Fruit fly (Drosophila melanogaster) whole organism, embryonic: Measurements from ENCODE around the gene morgue.
A peak's percentile ranks its signal among the peaks of the same experiment; 100 is the strongest.

Source experiments
- CG10147 ChIP-seq: fragments of 200-800 bp; sonication (Bioruptor generic); optimal IDR thresholded peaks from 2 replicates; lab custom pipeline; 2019; ENCODE audit warnings: missing biosample characterization, mild to moderate bottlenecking, missing genetic modification characterization, moderate library complexity
- CG10959 ChIP-seq: fragments of 200-800 bp; sonication (Bioruptor generic); IDR thresholded peaks from 2 replicates; pipeline ENCODE4 v1.3.6; 2022; ENCODE audit warnings: missing biosample characterization, missing genetic modification characterization
- CG10979 ChIP-seq: fragments of 200-800 bp; sonication (Bioruptor generic); optimal IDR thresholded peaks from 2 replicates; lab custom pipeline; 2018; ENCODE audit warnings: missing biosample characterization, mild to moderate bottlenecking, missing genetic modification characterization, moderate library complexity
- CG12104 ChIP-seq: fragments of 200-800 bp; sonication (Bioruptor generic); optimal IDR thresholded peaks from 3 replicates; lab custom pipeline; 2016; ENCODE audit warnings: missing biosample characterization, missing genetic modification characterization
- CG12391 ChIP-seq: fragments of 200-800 bp; sonication (Bioruptor generic); optimal IDR thresholded peaks from 3 replicates; lab custom pipeline; 2018; ENCODE audit warnings: missing biosample characterization, mild to moderate bottlenecking, missing genetic modification characterization, moderate library complexity
- CG14710 ChIP-seq: fragments of 200-800 bp; sonication (Bioruptor generic); optimal IDR thresholded peaks from 3 replicates; lab custom pipeline; 2019; ENCODE audit warnings: missing biosample characterization, mild to moderate bottlenecking, missing genetic modification characterization, moderate library complexity
- CG16815 ChIP-seq: fragments of 200-800 bp; sonication (Bioruptor generic); optimal IDR thresholded peaks from 3 replicates; lab custom pipeline; 2017; ENCODE audit warnings: missing biosample characterization, mild to moderate bottlenecking, missing genetic modification characterization
- CG17829 ChIP-seq: fragments of 200-800 bp; optimal IDR thresholded peaks from 2 replicates; lab custom pipeline; 2019; ENCODE audit warnings: missing biosample characterization, mild to moderate bottlenecking, missing genetic modification characterization, moderate library complexity
- CG2875 ChIP-seq: fragments of 200-800 bp; sonication (Bioruptor generic); optimal IDR thresholded peaks from 2 replicates; lab custom pipeline; 2017; ENCODE audit warnings: missing biosample characterization, mild to moderate bottlenecking, missing genetic modification characterization, missing genetic modification reagents
- CG2889 ChIP-seq: fragments of 200-800 bp; sonication (Bioruptor generic); IDR thresholded peaks from 3 replicates; pipeline ENCODE4 v1.3.6; 2022; ENCODE audit warnings: missing biosample characterization, missing genetic modification characterization
- CG3065 ChIP-seq: fragments of 200-800 bp; sonication (Bioruptor generic); optimal IDR thresholded peaks from 2 replicates; lab custom pipeline; 2016; ENCODE audit warnings: missing biosample characterization, missing genetic modification characterization
- CG34376 ChIP-seq: fragments of 200-800 bp; sonication (Bioruptor generic); optimal IDR thresholded peaks from 2 replicates; lab custom pipeline; 2018; ENCODE audit warnings: missing biosample characterization, mild to moderate bottlenecking, missing genetic modification characterization
- CG43689 ChIP-seq: fragments of 200-800 bp; sonication (Bioruptor generic); IDR thresholded peaks from 2 replicates; pipeline ENCODE4 v1.3.6; 2022; ENCODE audit warnings: missing biosample characterization, missing genetic modification characterization
- CG6254 ChIP-seq: fragments of 200-800 bp; sonication (Bioruptor generic); optimal IDR thresholded peaks from 3 replicates; lab custom pipeline; 2017; ENCODE audit warnings: mild to moderate bottlenecking, missing biosample characterization, missing genetic modification reagents, missing genetic modification characterization
- CG7372 ChIP-seq: fragments of 200-800 bp; sonication (Bioruptor generic); IDR thresholded peaks from 2 replicates; pipeline ENCODE4 v1.3.6; 2022; ENCODE audit warnings: missing biosample characterization, missing genetic modification characterization
- CG7556 ChIP-seq: fragments of 200-800 bp; sonication (Bioruptor generic); optimal IDR thresholded peaks from 2 replicates; lab custom pipeline; 2017; ENCODE audit warnings: missing biosample characterization, mild to moderate bottlenecking, missing genetic modification characterization
- Dek ChIP-seq: fragments of 200-800 bp; sonication (Bioruptor generic); optimal IDR thresholded peaks from 3 replicates; lab custom pipeline; 2019; ENCODE audit warnings: missing biosample characterization, mild to moderate bottlenecking, missing genetic modification characterization, moderate library complexity
- Doc3 ChIP-seq: fragments of 200-800 bp; sonication (Bioruptor generic); IDR thresholded peaks from 3 replicates; pipeline ENCODE4 v1.3.6; 2022; ENCODE audit warnings: missing biosample characterization, missing genetic modification characterization; ENCODE audit not compliant: partially characterized antibody
- H2.0 ChIP-seq: fragments of 200-800 bp; sonication (Bioruptor generic); IDR thresholded peaks from 2 replicates; pipeline ENCODE4 v1.3.6; 2022; ENCODE audit warnings: missing biosample characterization, missing genetic modification characterization
- Hr51 ChIP-seq, 2 experiments: fragments of 200-800 bp; sonication (Bioruptor generic); optimal IDR thresholded peaks; 2 replicates in 1 of 2; 3 replicates in 1 of 2; lab custom pipeline; 2016 to 2018; ENCODE audit warnings: missing biosample characterization in 2 of 2, missing genetic modification characterization in 2 of 2, mild to moderate bottlenecking in 1 of 2, moderate library complexity in 1 of 2
- Kr ChIP-seq: fragments of 200-800 bp; sonication (Bioruptor generic); optimal IDR thresholded peaks from 2 replicates; lab custom pipeline; 2017; ENCODE audit warnings: missing biosample characterization, mild to moderate bottlenecking, missing genetic modification characterization
- Lpt ChIP-seq: fragments of >200 bp; optimal IDR thresholded peaks from 2 replicates; lab custom pipeline; 2018; ENCODE audit warnings: missing biosample characterization, missing genetic modification characterization
- MESR4 ChIP-seq: fragments of 200-800 bp; sonication (Bioruptor generic); optimal IDR thresholded peaks from 2 replicates; lab custom pipeline; 2018; ENCODE audit warnings: missing biosample characterization, mild to moderate bottlenecking, missing genetic modification characterization, moderate library complexity
- Meics ChIP-seq: fragments of 200-800 bp; sonication (Bioruptor generic); optimal IDR thresholded peaks from 2 replicates; lab custom pipeline; 2017; ENCODE audit warnings: missing biosample characterization, mild to moderate bottlenecking, missing genetic modification characterization
- Mes4 ChIP-seq: fragments of 200-800 bp; sonication (Bioruptor generic); optimal IDR thresholded peaks from 2 replicates; lab custom pipeline; 2016; ENCODE audit warnings: missing biosample characterization, missing genetic modification characterization
- NFAT ChIP-seq: fragments of 200-800 bp; sonication (Bioruptor generic); IDR thresholded peaks from 2 replicates; pipeline ENCODE4 v1.3.6; 2022; ENCODE audit warnings: missing biosample characterization, missing genetic modification characterization
- NK7.1 ChIP-seq: fragments of 200-800 bp; sonication (Bioruptor generic); optimal IDR thresholded peaks from 3 replicates; lab custom pipeline; 2016; ENCODE audit warnings: missing biosample characterization, missing genetic modification characterization
- Neu2 ChIP-seq: fragments of 200-800 bp; sonication (Bioruptor generic); optimal IDR thresholded peaks from 3 replicates; lab custom pipeline; 2016; ENCODE audit warnings: missing biosample characterization, missing genetic modification characterization, borderline replicate concordance
- Oaz ChIP-seq: fragments of 200-800 bp; sonication (Bioruptor generic); IDR thresholded peaks from 2 replicates; pipeline ENCODE4 v1.3.6; 2022; ENCODE audit warnings: missing biosample characterization, missing genetic modification characterization
- Poxn ChIP-seq: fragments of 200-800 bp; sonication (Bioruptor generic); IDR thresholded peaks from 2 replicates; pipeline ENCODE4 v1.3.6; 2022; ENCODE audit warnings: missing biosample characterization, missing genetic modification characterization
- Sox100B ChIP-seq: fragments of 200-800 bp; sonication (Bioruptor generic); optimal IDR thresholded peaks from 3 replicates; lab custom pipeline; 2018; ENCODE audit warnings: missing biosample characterization, mild to moderate bottlenecking, missing genetic modification characterization
- YL-1 ChIP-seq: fragments of 200-800 bp; sonication (Bioruptor generic); optimal IDR thresholded peaks from 3 replicates; lab custom pipeline; 2017; ENCODE audit warnings: missing biosample characterization, mild to moderate bottlenecking, missing genetic modification characterization
- bbx ChIP-seq: fragments of 200-800 bp; sonication (Bioruptor generic); IDR thresholded peaks from 2 replicates; pipeline ENCODE4 v1.3.6; 2022; ENCODE audit warnings: missing biosample characterization, missing genetic modification characterization; ENCODE audit not compliant: partially characterized antibody
- br ChIP-seq: fragments of >200 bp; optimal IDR thresholded peaks from 2 replicates; lab custom pipeline; 2017
- cad ChIP-seq: fragments of >200 bp; optimal IDR thresholded peaks from 2 replicates; lab custom pipeline; 2017; ENCODE audit warnings: missing biosample characterization, missing genetic modification characterization
- ci ChIP-seq: fragments of 200-800 bp; sonication (Bioruptor generic); IDR thresholded peaks from 3 replicates; pipeline ENCODE4 v1.3.6; 2022; ENCODE audit warnings: missing biosample characterization, missing genetic modification characterization
- dimm ChIP-seq: fragments of 200-800 bp; sonication (Bioruptor generic); IDR thresholded peaks from 2 replicates; pipeline ENCODE4 v1.3.6; 2022; ENCODE audit warnings: missing biosample characterization, missing genetic modification characterization
- emc ChIP-seq: fragments of 200-800 bp; sonication (Bioruptor generic); optimal IDR thresholded peaks from 2 replicates; lab custom pipeline; 2016; ENCODE audit warnings: missing biosample characterization, missing genetic modification characterization
- en ChIP-seq: fragments of 200-800 bp; sonication (Bioruptor generic); optimal IDR thresholded peaks from 2 replicates; lab custom pipeline; 2016; ENCODE audit warnings: missing biosample characterization, missing genetic modification characterization
- eyg ChIP-seq: fragments of 200-800 bp; sonication (Bioruptor generic); optimal IDR thresholded peaks from 3 replicates; lab custom pipeline; 2016; ENCODE audit warnings: missing biosample characterization, missing genetic modification characterization
- ftz-f1 ChIP-seq: fragments of 200-800 bp; sonication (Bioruptor generic); optimal IDR thresholded peaks from 2 replicates; lab custom pipeline; 2016; ENCODE audit warnings: missing biosample characterization, missing genetic modification characterization
- gsb ChIP-seq: fragments of 200-800 bp; sonication (Bioruptor generic); IDR thresholded peaks from 2 replicates; pipeline ENCODE4 v1.3.6; 2022; ENCODE audit warnings: missing biosample characterization, missing genetic modification characterization
- jigr1 ChIP-seq: fragments of 200-800 bp; sonication (Bioruptor generic); IDR thresholded peaks from 3 replicates; pipeline ENCODE4 v1.3.6; 2022; ENCODE audit warnings: missing biosample characterization, missing genetic modification characterization
- klu ChIP-seq: fragments of 200-800 bp; sonication (Bioruptor generic); IDR thresholded peaks from 2 replicates; pipeline ENCODE4 v1.3.6; 2022; ENCODE audit warnings: missing biosample characterization, missing genetic modification characterization
- lbe ChIP-seq: fragments of 200-800 bp; sonication (Bioruptor generic); optimal IDR thresholded peaks from 2 replicates; lab custom pipeline; 2016; ENCODE audit warnings: missing biosample characterization, mild to moderate bottlenecking, missing genetic modification characterization
- pita ChIP-seq: fragments of 200-800 bp; sonication (Bioruptor generic); optimal IDR thresholded peaks from 2 replicates; lab custom pipeline; 2017; ENCODE audit warnings: missing biosample characterization, mild to moderate bottlenecking, missing genetic modification characterization
- psq ChIP-seq: fragments of 200-800 bp; sonication (Bioruptor generic); optimal IDR thresholded peaks from 2 replicates; lab custom pipeline; 2017; ENCODE audit warnings: missing biosample characterization, missing genetic modification characterization
- run ChIP-seq: fragments of 200-800 bp; sonication (Bioruptor generic); optimal IDR thresholded peaks from 3 replicates; lab custom pipeline; 2018; ENCODE audit warnings: missing biosample characterization, mild to moderate bottlenecking, missing genetic modification characterization
- slbo ChIP-seq: fragments of 200-800 bp; sonication (Bioruptor generic); IDR thresholded peaks from 2 replicates; pipeline ENCODE4 v1.3.6; 2022; ENCODE audit warnings: missing biosample characterization, missing genetic modification characterization
- tup ChIP-seq: fragments of 200-800 bp; sonication (Bioruptor generic); optimal IDR thresholded peaks from 2 replicates; lab custom pipeline; 2016; ENCODE audit warnings: missing biosample characterization, mild to moderate bottlenecking, missing genetic modification characterization, moderate library complexity
- vnd ChIP-seq: fragments of 200-800 bp; sonication (Bioruptor generic); IDR thresholded peaks from 3 replicates; pipeline ENCODE4 v1.3.6; 2022; ENCODE audit warnings: missing biosample characterization, missing genetic modification characterization; ENCODE audit not compliant: partially characterized antibody
- wdn ChIP-seq: fragments of 200-800 bp; sonication (Bioruptor generic); IDR thresholded peaks from 2 replicates; pipeline ENCODE4 v1.3.6; 2022; ENCODE audit warnings: missing biosample characterization, missing genetic modification characterization

Gene morgue

dm6 chr2L:4403013-4403604, 41.4 kb downstream of the morgue start, which contains the start of gene Dim1 (continued):
- TF ChIP-seq CG12391 (tag; lab: Kevin White, UChicago) (no peak), run (tag; lab: Kevin White, UChicago) (no peak), CG3065 (GFP tag; lab: Kevin White, UChicago) (no peak), gsb (GFP tag; lab: Robert Waterston, UW) (no peak), cad (GFP tag; lab: Kevin White, UChicago) (no peak), Meics (no peak), Doc3 (GFP tag; lab: Robert Waterston, UW) (peak; percentile 64), CG12104 (GFP tag; lab: Kevin White, UChicago) (peak; percentile 19), vnd (GFP tag; lab: Robert Waterston, UW) (peak; percentile 68), CG10959 (GFP tag; lab: Robert Waterston, UW) (no peak), CG7372 (no peak), br (lab: Kevin White, UChicago) (no peak), Poxn (GFP tag; lab: Robert Waterston, UW) (no peak), ftz-f1 (no peak), pita (GFP tag; lab: Kevin White, UChicago) (no peak), bbx (GFP tag; lab: Robert Waterston, UW) (peak; percentile 74), tup (GFP tag; lab: Kevin White, UChicago) (no peak), CG14710 (peak; percentile 22), CG43689 (no peak), jigr1 (GFP tag; lab: Robert Waterston, UW) (no peak), Hr51 (GFP tag; optimal IDR thresholded peaks at IDR 0.05; lab: Kevin White, UChicago) (no peak), Lpt (GFP tag; lab: Kevin White, UChicago) (no peak), wdn (GFP tag; lab: Robert Waterston, UW) (no peak), dimm (GFP tag; lab: Robert Waterston, UW) (no peak), emc (GFP tag; lab: Kevin White, UChicago) (no peak), en (GFP tag; lab: Kevin White, UChicago) (no peak), CG16815 (GFP tag; lab: Kevin White, UChicago) (no peak), klu (no peak), ci (GFP tag; lab: Robert Waterston, UW) (no peak), CG10147 (GFP tag; lab: Kevin White, UChicago) (no peak), Dek (tag; lab: Kevin White, UChicago) (no peak), NK7.1 (GFP tag; lab: Kevin White, UChicago) (peak; percentile 11), CG34376 (GFP tag; lab: Kevin White, UChicago) (peak; percentile 53), Sox100B (GFP tag; lab: Kevin White, UChicago) (no peak), CG10979 (peak; percentile 34), psq (GFP tag; lab: Kevin White, UChicago) (no peak), NFAT (GFP tag; lab: Robert Waterston, UW) (no peak), CG2875 (GFP tag; lab: Kevin White, UChicago) (peak; percentile 33), YL-1 (GFP tag; lab: Kevin White, UChicago) (peak; percentile 73), CG7556 (GFP tag; lab: Kevin White, UChicago) (no peak), CG2889 (GFP tag; lab: Robert Waterston, UW) (no peak), MESR4 (peak; percentile 69), H2.0 (no peak), CG6254 (GFP tag; lab: Kevin White, UChicago) (no peak), Neu2 (GFP tag; lab: Kevin White, UChicago) (no peak), Mes4 (peak; percentile 4), Oaz (GFP tag; lab: Robert Waterston, UW) (no peak), CG17829 (no peak), slbo (GFP tag; lab: Robert Waterston, UW) (no peak), Kr (no peak), eyg (GFP tag; lab: Kevin White, UChicago) (peak; percentile 44), lbe (GFP tag; lab: Kevin White, UChicago) (no peak)
